Fruit fly (Drosophila melanogaster) S2 (cell line): ENCODE data around the gene CG31360.

Source experiments
- CG8478 ChIP-seq: fragments of >200 bp; optimal IDR thresholded peaks from 2 replicates; lab custom pipeline; 2018
- CTCF ChIP-seq, 2 experiments: fragments of >200 bp; optimal IDR thresholded peaks; 2 replicates each; lab custom pipeline; 2018

dm6 chr3R:17711646-17711975 lies 26.7 kb downstream of the CG31360 start:
- TF ChIP-seq CTCF (optimal IDR thresholded peaks at IDR 0.05; lab: Kevin White, UChicago) (no peak), CG8478 (lab: Kevin White, UChicago) (no peak)
